Worm (Caenorhabditis elegans): ENCODE data around the gene F40H6.5.

The F40H6.5 gene

ce11 chrIII:6080263-6080662, 24.7 kb upstream of the F40H6.5 start, which contains the start of gene attf-4:
Gene attf-4 (plus strand): TSS chrIII:6080563.
- no peak for TF ChIP-seq unc-130 (GFP tag; optimal IDR thresholded peaks at IDR 0.05)
- peak; percentile 24 for TF ChIP-seq nhr-80 (tag; optimal IDR thresholded peaks at IDR 0.05)

DNA sequence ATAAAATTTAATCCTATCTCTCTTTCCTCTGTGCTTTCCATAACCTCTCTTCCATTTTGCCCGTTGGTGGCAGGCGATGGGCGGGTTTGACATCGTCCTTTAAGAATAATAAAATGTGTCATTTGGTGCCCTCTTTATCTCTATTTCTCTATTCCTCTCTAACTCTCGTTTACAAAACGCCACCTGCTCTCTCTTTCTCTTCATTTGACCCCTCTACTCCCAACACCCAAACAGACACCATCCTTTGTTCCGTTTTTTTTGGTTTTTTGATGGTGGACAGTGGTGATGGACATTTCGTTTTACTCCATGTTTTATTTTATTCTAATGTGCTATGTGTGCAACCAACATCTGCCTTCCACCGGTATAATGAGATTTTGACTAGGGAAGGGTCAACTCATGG, 23.3 kb upstream of the F40H6.5 start:
- TF ChIP-seq ceh-79 (tag; optimal IDR thresholded peaks at IDR 0.05) = no peak
- no peak for TF ChIP-seq attf-5 (GFP tag; optimal IDR thresholded peaks at IDR 0.05)
- TF ChIP-seq sptf-2 (GFP tag; optimal IDR thresholded peaks at IDR 0.05) = no peak
- TF ChIP-seq lin-26 (GFP tag; IDR thresholded peaks at IDR 0.05) = no peak
- TF ChIP-seq die-1 (tag; optimal IDR thresholded peaks at IDR 0.05) = no peak
- TF ChIP-seq ccch-3 (GFP tag; optimal IDR thresholded peaks at IDR 0.05) = no peak
- TF ChIP-seq dox-1 (GFP tag; IDR thresholded peaks at IDR 0.05) = no peak
- TF ChIP-seq ama-1 (optimal IDR thresholded peaks at IDR 0.05) = no peak
- no peak for TF ChIP-seq ama-1 (GFP tag; optimal IDR thresholded peaks at IDR 0.05)
- TF ChIP-seq unc-130 (GFP tag; optimal IDR thresholded peaks at IDR 0.05) = no peak
- TF ChIP-seq xnd-1 (tag; optimal IDR thresholded peaks at IDR 0.05) = no peak
- TF ChIP-seq rec-8 (tag; optimal IDR thresholded peaks at IDR 0.05) = no peak
- no peak for TF ChIP-seq hrde-1 (tag; optimal IDR thresholded peaks at IDR 0.05; ENCODE audit: borderline replicate concordance)
- TF ChIP-seq T07F8.4 (tag; optimal IDR thresholded peaks at IDR 0.05) = no peak
- no peak for TF ChIP-seq ZK185.1 (tag; optimal IDR thresholded peaks at IDR 0.05; ENCODE audit: poor library complexity, severe bottlenecking)
- TF ChIP-seq F49E8.2 (tag; optimal IDR thresholded peaks at IDR 0.05; ENCODE audit: insufficient read depth) = no peak

ce11 chrIII:6077973-6078372, 22.4 kb upstream of the F40H6.5 start:
- TF ChIP-seq lsy-27 (tag; optimal IDR thresholded peaks at IDR 0.05; ENCODE audit: borderline replicate concordance, insufficient read depth) (no peak), snpc-1.1 (tag; optimal IDR thresholded peaks at IDR 0.05; ENCODE audit: insufficient read depth) (no peak), F23B12.7 (tag; optimal IDR thresholded peaks at IDR 0.05; ENCODE audit: insufficient read depth) (no peak), sdz-38 (tag; optimal IDR thresholded peaks at IDR 0.05) (no peak), ceh-79 (tag; optimal IDR thresholded peaks at IDR 0.05) (no peak), let-526 (GFP tag; IDR thresholded peaks at IDR 0.05) (no peak), ceh-91 (GFP tag; IDR thresholded peaks at IDR 0.05) (no peak), attf-5 (GFP tag; optimal IDR thresholded peaks at IDR 0.05) (no peak), ztf-3 (GFP tag; optimal IDR thresholded peaks at IDR 0.05) (no peak), rpc-1 (optimal IDR thresholded peaks at IDR 0.05) (no peak), rpc-1 (tag; optimal IDR thresholded peaks at IDR 0.05) (no peak)

DNA sequence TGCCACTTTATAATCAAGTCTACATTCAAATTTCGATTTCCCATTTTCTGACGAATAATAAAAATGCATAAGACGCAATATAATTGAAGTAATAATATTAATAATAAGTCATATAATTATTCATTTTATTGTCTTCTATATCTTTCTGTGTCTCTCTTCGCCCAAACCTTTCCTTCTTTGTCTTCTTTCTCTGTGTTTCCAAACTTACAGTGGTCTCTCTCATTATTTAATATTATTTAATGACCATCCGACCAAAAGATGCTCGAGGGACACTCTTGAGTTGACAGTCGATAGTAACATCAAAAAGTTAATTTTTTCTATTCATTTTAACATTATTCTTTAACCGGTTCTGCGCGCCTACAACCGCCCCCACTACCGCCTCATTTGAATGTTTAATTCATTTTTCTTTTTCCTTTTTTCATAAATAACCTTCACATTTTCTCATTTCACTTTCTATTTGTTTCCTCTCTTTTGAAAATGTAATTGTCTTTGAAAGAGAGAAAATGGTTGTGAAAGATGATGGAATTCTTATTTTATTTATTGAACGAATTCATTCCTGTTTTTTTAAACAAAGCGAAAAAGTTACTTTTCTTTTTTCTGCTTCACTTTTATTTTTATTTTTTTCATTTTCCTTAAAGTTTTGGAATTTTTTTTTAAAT, 18.2 kb upstream of the F40H6.5 start:
- TF ChIP-seq C06A6.2 (GFP tag; conservative IDR thresholded peaks at IDR 0.05) (no peak), zfh-2 (GFP tag; conservative IDR thresholded peaks at IDR 0.05) (no peak), Y95B8A.8 (GFP tag; IDR thresholded peaks at IDR 0.05) (no peak), B0019.2 (GFP tag; conservative IDR thresholded peaks at IDR 0.05) (no peak), egl-44 (GFP tag; IDR thresholded peaks at IDR 0.05) (no peak), hrde-1 (tag; optimal IDR thresholded peaks at IDR 0.05; ENCODE audit: borderline replicate concordance) (no peak), snpc-1.1 (tag; optimal IDR thresholded peaks at IDR 0.05; ENCODE audit: insufficient read depth) (no peak), unc-62 (GFP tag; optimal IDR thresholded peaks at IDR 0.05) (no peak), tlf-1 (GFP tag; optimal IDR thresholded peaks at IDR 0.05) (no peak), hlh-12 (tag; optimal IDR thresholded peaks at IDR 0.05) (no peak), efl-1 (GFP tag; optimal IDR thresholded peaks at IDR 0.05) (no peak), attf-3 (GFP tag; conservative IDR thresholded peaks at IDR 0.05) (no peak), madf-3 (GFP tag; IDR thresholded peaks at IDR 0.05) (no peak)

Data from whole organism, young adult.